Worm (Caenorhabditis elegans) whole organism, L2 larva: ENCODE results near the gene pars-1.

Experiments used
- alr-1 ChIP-seq: fragments of 150-350 bp; optimal IDR thresholded peaks from 2 replicates; lab custom pipeline; 2014; ENCODE audit warnings: missing biosample characterization, missing genetic modification characterization
- elt-1 ChIP-seq: fragments of 150-350 bp; optimal IDR thresholded peaks from 2 replicates; lab custom pipeline; 2014; ENCODE audit warnings: missing biosample characterization, missing genetic modification characterization
- elt-3 ChIP-seq: sonication (generic microtip); optimal IDR thresholded peaks from 2 replicates; lab custom pipeline; 2017; ENCODE audit warnings: missing biosample characterization, missing genetic modification characterization
- unc-62 ChIP-seq: fragments of 150-350 bp; optimal IDR thresholded peaks from 2 replicates; lab custom pipeline; 2014; ENCODE audit warnings: missing biosample characterization, missing genetic modification reagents, missing genetic modification characterization
- zag-1 ChIP-seq: fragments of 150-350 bp; optimal IDR thresholded peaks from 2 replicates; lab custom pipeline; 2014; ENCODE audit warnings: missing biosample characterization, missing genetic modification characterization
- ztf-11 ChIP-seq: sonication (generic microtip); optimal IDR thresholded peaks from 2 replicates; lab custom pipeline; 2017; ENCODE audit warnings: missing biosample characterization, missing genetic modification characterization
- ztf-4 ChIP-seq: fragments of 150-350 bp; optimal IDR thresholded peaks from 2 replicates; lab custom pipeline; 2014; ENCODE audit warnings: missing biosample characterization, missing genetic modification characterization

DNA sequence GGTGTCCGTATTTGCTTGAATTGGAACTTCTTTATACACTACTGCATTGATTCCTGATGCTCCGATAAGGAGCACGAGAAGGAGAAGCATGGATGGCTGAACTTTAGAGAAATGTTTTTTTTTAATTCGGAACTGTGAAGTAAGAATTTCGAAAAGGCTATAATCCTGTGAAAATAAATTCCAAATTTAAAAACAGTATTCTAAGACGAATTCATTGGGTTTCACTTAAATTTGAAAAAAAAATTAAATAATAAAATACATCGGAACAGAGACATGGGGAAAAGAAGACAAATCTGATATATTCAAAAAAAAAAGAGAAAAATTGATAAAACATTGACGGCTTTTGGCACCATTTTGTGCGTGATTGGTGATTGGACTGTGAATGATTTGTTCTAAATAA lies 47.0 kb downstream of the pars-1 start, which contains the start of gene pho-5:
- no peak for TF ChIP-seq ztf-4 (tag; lab: Kevin White, UChicago)
- TF ChIP-seq elt-3 (tag; lab: Kevin White, UChicago) = no peak
- TF ChIP-seq alr-1 (tag; lab: Kevin White, UChicago) = no peak
- no peak for TF ChIP-seq zag-1 (tag; lab: Kevin White, UChicago)
- TF ChIP-seq ztf-11 (tag; lab: Kevin White, UChicago) = no peak
- TF ChIP-seq unc-62 (GFP tag; lab: Kevin White, UChicago) = no peak
- no peak for TF ChIP-seq elt-1 (tag; lab: Kevin White, UChicago)
